Worm (Caenorhabditis elegans): Measurements from ENCODE around the gene T16G12.12.

Gene T16G12.12

DNA sequence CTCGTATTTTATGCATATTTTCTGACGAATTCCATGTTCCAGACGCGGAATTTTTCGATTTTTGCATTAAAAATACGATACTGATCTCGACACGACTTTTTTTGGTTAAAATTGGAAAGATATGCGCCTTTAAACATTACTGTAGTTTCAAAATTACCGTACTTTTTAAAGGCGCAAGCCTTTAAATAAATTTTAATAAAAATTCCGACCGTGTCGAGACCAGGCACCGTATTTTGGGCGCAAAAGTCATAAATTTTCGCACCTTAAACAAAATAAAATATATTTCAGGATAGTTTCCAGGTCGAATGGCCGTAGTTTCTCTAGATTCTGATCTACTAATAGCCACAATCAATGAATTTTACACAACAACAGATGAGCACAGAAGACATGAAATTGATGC lies 15.9 kb downstream of the T16G12.12 start, which contains the start of gene T16G12.6:
Gene T16G12.6, plus strand, starts transcription at position 301 of the 400 bp plus-strand sequence.
- no peak for TF ChIP-seq ztf-4 (tag; optimal IDR thresholded peaks at IDR 0.05)
- TF ChIP-seq nhr-47 (tag; optimal IDR thresholded peaks at IDR 0.05) = no peak
- no peak for TF ChIP-seq hlh-17 (GFP tag; optimal IDR thresholded peaks at IDR 0.05; ENCODE audit: borderline replicate concordance)
- TF ChIP-seq efl-1 (optimal IDR thresholded peaks at IDR 0.05) = no peak
- TF ChIP-seq efl-1 (GFP tag; optimal IDR thresholded peaks at IDR 0.05 in 1 of 2) = no peak
- TF ChIP-seq ceh-88 (GFP tag; IDR thresholded peaks at IDR 0.05) = no peak
- no peak for TF ChIP-seq alr-1 (tag; optimal IDR thresholded peaks at IDR 0.05; ENCODE audit: borderline replicate concordance)
- no peak for TF ChIP-seq ceh-8 (GFP tag; optimal IDR thresholded peaks at IDR 0.05)
- TF ChIP-seq sptf-1 (tag; optimal IDR thresholded peaks at IDR 0.05) = no peak
- TF ChIP-seq grh-1 (GFP tag; IDR thresholded peaks at IDR 0.05) = no peak
- TF ChIP-seq ets-5 (GFP tag; IDR thresholded peaks at IDR 0.05) = no peak
- no peak for TF ChIP-seq tbx-2 (tag; optimal IDR thresholded peaks at IDR 0.05)

DNA sequence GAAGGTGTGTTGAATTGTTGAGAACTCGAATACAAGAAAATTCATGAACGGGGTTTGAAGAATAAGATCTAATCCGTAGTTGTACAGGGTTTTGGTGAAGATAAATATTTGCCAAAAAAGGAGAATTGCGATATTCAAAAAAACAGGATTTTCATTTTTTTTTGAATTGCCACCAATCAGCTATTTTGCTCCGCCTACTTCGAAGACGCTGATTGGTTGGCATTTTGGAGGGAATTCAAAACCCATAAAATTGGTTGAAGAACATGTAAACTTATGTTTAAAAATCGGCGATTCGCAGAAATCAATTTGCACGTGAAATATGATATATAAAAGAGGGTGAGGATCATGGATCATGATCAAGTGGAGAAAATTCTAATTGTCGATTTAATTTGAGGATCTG lies 22.6 kb downstream of the T16G12.12 start:
- TF ChIP-seq dsc-1 (tag; optimal IDR thresholded peaks at IDR 0.05) (no peak), dpl-1 (GFP tag; optimal IDR thresholded peaks at IDR 0.05) (peak in 1 of 3 experiments; percentile 8), efl-1 (optimal IDR thresholded peaks at IDR 0.05) (no peak), efl-1 (GFP tag; optimal IDR thresholded peaks at IDR 0.05 in 1 of 2) (peak in 1 of 2 experiments; percentile 4)

DNA sequence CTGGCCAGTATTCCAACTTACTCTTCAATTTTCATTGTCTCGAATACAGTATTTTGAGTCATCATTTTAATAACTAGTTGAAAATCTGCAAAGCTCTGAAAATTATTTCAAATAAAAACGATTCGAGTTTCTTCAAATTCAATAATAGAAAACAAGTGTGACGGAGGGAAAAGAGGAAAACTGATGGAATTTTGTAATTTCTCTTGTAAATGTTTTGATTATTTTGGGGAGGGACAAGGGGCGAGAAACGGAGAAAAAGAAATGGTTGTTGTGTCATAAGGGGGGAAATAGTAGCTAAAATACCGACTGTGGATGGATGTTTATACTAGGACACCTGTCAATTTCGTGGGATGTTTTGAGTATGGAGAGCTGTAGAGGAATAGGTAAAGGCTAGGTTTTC lies 24.7 kb downstream of the T16G12.12 start, which contains the start of gene T16G12.9:
Gene T16G12.9, minus strand, starts transcription at position 101 of the 400 bp plus-strand sequence.
- TF ChIP-seq elt-3 (tag; optimal IDR thresholded peaks at IDR 0.05) (no peak), unc-30 (tag; optimal IDR thresholded peaks at IDR 0.05) (no peak), C34B4.2 (tag; optimal IDR thresholded peaks at IDR 0.05) (no peak), ets-5 (GFP tag; IDR thresholded peaks at IDR 0.05) (no peak), jun-1 (tag; optimal IDR thresholded peaks at IDR 0.05) (no peak), sptf-1 (tag; optimal IDR thresholded peaks at IDR 0.05) (no peak), nhr-84 (tag; optimal IDR thresholded peaks at IDR 0.05) (no peak), irx-1 (tag; optimal IDR thresholded peaks at IDR 0.05) (no peak), mef-2 (tag; optimal IDR thresholded peaks at IDR 0.05) (no peak), fkh-8 (tag; optimal IDR thresholded peaks at IDR 0.05) (no peak), ceh-90 (tag; optimal IDR thresholded peaks at IDR 0.05) (no peak), nhr-85 (tag) (no peak)

DNA sequence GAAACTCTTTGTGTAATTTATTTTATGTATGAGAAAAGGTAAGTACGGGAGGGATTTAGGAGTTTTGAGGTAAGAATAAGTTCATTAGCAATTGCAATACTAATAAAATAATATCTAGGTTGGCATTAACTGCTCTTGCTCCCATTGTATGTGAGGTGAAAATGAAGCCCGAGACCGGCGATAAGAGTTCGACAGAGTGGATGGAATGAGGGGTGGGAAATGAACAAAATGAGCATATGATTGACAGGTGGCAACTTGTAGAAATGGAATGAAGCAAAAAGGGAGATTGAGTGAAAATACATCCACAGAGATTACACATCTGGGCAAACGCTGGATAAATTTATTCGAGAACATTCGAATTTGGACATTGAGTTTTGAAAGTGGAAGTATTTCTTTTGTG lies 25.4 kb downstream of the T16G12.12 start:
- no peak for TF ChIP-seq sox-4 (tag; optimal IDR thresholded peaks at IDR 0.05)
- no peak for TF ChIP-seq lin-13 (GFP tag; optimal IDR thresholded peaks at IDR 0.05)
- TF ChIP-seq ets-5 (GFP tag; IDR thresholded peaks at IDR 0.05) = no peak
- no peak for TF ChIP-seq C34B4.2 (tag; optimal IDR thresholded peaks at IDR 0.05)
- TF ChIP-seq ztf-4 (tag; optimal IDR thresholded peaks at IDR 0.05) = no peak
- no peak for TF ChIP-seq sup-37 (GFP tag; optimal IDR thresholded peaks at IDR 0.05)
- no peak for TF ChIP-seq aly-2 (tag; optimal IDR thresholded peaks at IDR 0.05)
- no peak for TF ChIP-seq ztf-11 (tag; optimal IDR thresholded peaks at IDR 0.05)
- TF ChIP-seq hlh-4 (tag; optimal IDR thresholded peaks at IDR 0.05) = no peak
- TF ChIP-seq fkh-4 (tag; optimal IDR thresholded peaks at IDR 0.05; ENCODE audit: borderline replicate concordance) = no peak
- no peak for TF ChIP-seq mab-9 (GFP tag; IDR thresholded peaks at IDR 0.05)

DNA sequence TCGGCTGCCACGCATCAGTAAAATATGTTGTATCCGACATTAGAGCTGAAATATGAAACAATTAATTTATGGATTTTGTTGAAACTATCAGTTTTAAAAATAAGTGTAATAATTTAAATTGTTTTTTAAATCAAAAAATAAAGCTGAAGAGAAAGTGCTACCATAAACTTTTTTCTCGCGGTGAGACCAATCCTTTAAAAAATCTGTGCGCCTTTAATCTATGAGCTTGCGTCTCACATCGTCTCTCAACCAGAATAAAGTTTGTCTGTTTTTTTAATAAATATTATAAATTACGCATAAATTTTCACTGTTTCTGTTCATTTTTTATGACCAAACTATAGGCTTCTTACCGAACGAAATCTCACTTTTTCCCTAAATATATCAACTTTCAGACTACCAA lies 29.8 kb downstream of the T16G12.12 start, which contains the start of gene T16H12.3:
Gene T16H12.3, minus strand, starts transcription at position 51 of the 400 bp plus-strand sequence.
- no peak for TF ChIP-seq sup-37 (GFP tag; optimal IDR thresholded peaks at IDR 0.05)
- TF ChIP-seq ama-1 (optimal IDR thresholded peaks at IDR 0.05) = no peak
- TF ChIP-seq nhr-90 (tag; optimal IDR thresholded peaks at IDR 0.05; ENCODE audit: poor library complexity) = no peak
- TF ChIP-seq unc-130 (tag; optimal IDR thresholded peaks at IDR 0.05) = no peak
- no peak for TF ChIP-seq aly-2 (tag; optimal IDR thresholded peaks at IDR 0.05)
- no peak for TF ChIP-seq alr-1 (tag; optimal IDR thresholded peaks at IDR 0.05; ENCODE audit: borderline replicate concordance)

Data from whole organism, L1 larva.